Fruit fly (Drosophila melanogaster) whole organism, embryonic: ENCODE results near the gene CG7191.
A peak's percentile ranks its signal among the peaks of the same experiment; 100 is the strongest.

ENCODE experiments used
- CG10267 ChIP-seq: fragments of 200-800 bp; sonication (Bioruptor generic); optimal IDR thresholded peaks from 2 replicates; lab custom pipeline; 2018; ENCODE audit warnings: missing biosample characterization, mild to moderate bottlenecking, missing genetic modification characterization, moderate library complexity
- CG12155 ChIP-seq: fragments of 200-800 bp; sonication (Bioruptor generic); optimal IDR thresholded peaks from 3 replicates; lab custom pipeline; 2016; ENCODE audit warnings: missing biosample characterization, missing genetic modification characterization
- CG12236 ChIP-seq: fragments of 200-800 bp; sonication (Bioruptor generic); optimal IDR thresholded peaks from 2 replicates; lab custom pipeline; 2016; ENCODE audit warnings: missing biosample characterization, missing genetic modification characterization
- CG13296 ChIP-seq: fragments of 200-800 bp; sonication (Bioruptor generic); optimal IDR thresholded peaks from 3 replicates; lab custom pipeline; 2018; ENCODE audit warnings: missing biosample characterization, mild to moderate bottlenecking, missing genetic modification characterization
- CG13424 ChIP-seq: fragments of 200-800 bp; sonication (Bioruptor generic); optimal IDR thresholded peaks from 2 replicates; lab custom pipeline; 2019; ENCODE audit warnings: missing biosample characterization, mild to moderate bottlenecking, missing genetic modification characterization, moderate library complexity
- CG14860 ChIP-seq: fragments of 200-800 bp; sonication (Bioruptor generic); IDR thresholded peaks from 3 replicates; pipeline ENCODE4 v1.3.6; 2022; ENCODE audit warnings: missing biosample characterization, missing genetic modification characterization; ENCODE audit not compliant: partially characterized antibody
- CG15479 ChIP-seq: fragments of 200-800 bp; sonication (Bioruptor generic); optimal IDR thresholded peaks from 3 replicates; lab custom pipeline; 2019; ENCODE audit warnings: missing biosample characterization, mild to moderate bottlenecking, missing genetic modification characterization, moderate library complexity
- CG1603 ChIP-seq: fragments of 200-800 bp; sonication (Bioruptor generic); optimal IDR thresholded peaks from 2 replicates; lab custom pipeline; 2019; ENCODE audit warnings: missing biosample characterization, mild to moderate bottlenecking, missing genetic modification characterization, moderate library complexity
- CG1832 ChIP-seq: fragments of 200-800 bp; sonication (Bioruptor generic); optimal IDR thresholded peaks from 2 replicates; lab custom pipeline; 2017; ENCODE audit warnings: missing biosample characterization, mild to moderate bottlenecking, missing genetic modification characterization, inconsistent platforms
- CG2120 ChIP-seq: fragments of 200-800 bp; sonication (Bioruptor generic); optimal IDR thresholded peaks from 3 replicates; lab custom pipeline; 2016; ENCODE audit warnings: missing biosample characterization, missing genetic modification characterization
- CG3847 ChIP-seq: fragments of 200-800 bp; sonication (Bioruptor generic); IDR thresholded peaks from 2 replicates; pipeline ENCODE4 v1.3.6; 2022; ENCODE audit warnings: missing biosample characterization, missing genetic modification characterization
- CG4424 ChIP-seq: fragments of 200-800 bp; sonication (Bioruptor generic); optimal IDR thresholded peaks from 3 replicates; lab custom pipeline; 2016; ENCODE audit warnings: missing biosample characterization, missing genetic modification characterization
- CG4854 ChIP-seq: fragments of 200-800 bp; sonication (Bioruptor generic); optimal IDR thresholded peaks from 2 replicates; lab custom pipeline; 2016; ENCODE audit warnings: missing biosample characterization, missing genetic modification characterization, inconsistent platforms
- CG6272 ChIP-seq: fragments of 200-800 bp; sonication (Bioruptor generic); IDR thresholded peaks from 2 replicates; pipeline ENCODE4 v1.3.6; 2022; ENCODE audit warnings: missing biosample characterization, missing genetic modification characterization
- CG6791 ChIP-seq: fragments of 200-800 bp; sonication (Bioruptor generic); IDR thresholded peaks from 3 replicates; pipeline ENCODE4 v1.3.6; 2022; ENCODE audit warnings: missing biosample characterization, missing genetic modification characterization; ENCODE audit not compliant: partially characterized antibody
- CG6813 ChIP-seq: fragments of 200-800 bp; sonication (Bioruptor generic); optimal IDR thresholded peaks from 2 replicates; lab custom pipeline; 2017; ENCODE audit warnings: missing biosample characterization, missing genetic modification characterization, mild to moderate bottlenecking, moderate library complexity, missing genetic modification reagents
- CG7372 ChIP-seq: fragments of 200-800 bp; sonication (Bioruptor generic); IDR thresholded peaks from 2 replicates; pipeline ENCODE4 v1.3.6; 2022; ENCODE audit warnings: missing biosample characterization, missing genetic modification characterization
- CG7987 ChIP-seq: fragments of 200-800 bp; sonication (Bioruptor generic); optimal IDR thresholded peaks from 2 replicates; lab custom pipeline; 2018; ENCODE audit warnings: missing biosample characterization, mild to moderate bottlenecking, missing genetic modification characterization, moderate library complexity
- CG8290 ChIP-seq, 3 experiments: fragments of 200-800 bp; sonication (Bioruptor generic); optimal IDR thresholded peaks; 2 replicates each; lab custom pipeline; 2016 to 2019; ENCODE audit warnings: missing biosample characterization in 3 of 3, missing genetic modification characterization in 3 of 3, mild to moderate bottlenecking in 2 of 3, moderate library complexity in 1 of 3
- CHES-1-like ChIP-seq: fragments of 200-800 bp; sonication (Bioruptor generic); optimal IDR thresholded peaks from 2 replicates; lab custom pipeline; 2016; ENCODE audit warnings: missing biosample characterization, missing genetic modification characterization
- Deaf1 ChIP-seq: fragments of 200-800 bp; optimal IDR thresholded peaks from 3 replicates; lab custom pipeline; 2019; ENCODE audit warnings: missing biosample characterization, mild to moderate bottlenecking, missing genetic modification characterization, moderate library complexity
- Dek ChIP-seq: fragments of 200-800 bp; sonication (Bioruptor generic); optimal IDR thresholded peaks from 3 replicates; lab custom pipeline; 2019; ENCODE audit warnings: missing biosample characterization, mild to moderate bottlenecking, missing genetic modification characterization, moderate library complexity
- Dip2 ChIP-seq: fragments of 200-800 bp; sonication (Bioruptor generic); IDR thresholded peaks from 2 replicates; pipeline ENCODE4 v1.3.6; 2022; ENCODE audit warnings: missing biosample characterization, missing genetic modification characterization
- E2f1 ChIP-seq: fragments of 200-800 bp; sonication (Bioruptor generic); IDR thresholded peaks from 2 replicates; pipeline ENCODE4 v1.3.6; 2022; ENCODE audit warnings: missing biosample characterization, missing genetic modification characterization
- ERR ChIP-seq: fragments of 200-800 bp; sonication (Bioruptor generic); optimal IDR thresholded peaks from 2 replicates; lab custom pipeline; 2016; ENCODE audit warnings: missing biosample characterization, missing genetic modification characterization
- Gsc ChIP-seq: fragments of 200-800 bp; sonication (Bioruptor generic); IDR thresholded peaks from 2 replicates; pipeline ENCODE4 v1.3.6; 2022; ENCODE audit warnings: missing biosample characterization, missing genetic modification characterization
- HHEX ChIP-seq: fragments of 200-800 bp; sonication (Bioruptor generic); optimal IDR thresholded peaks from 3 replicates; lab custom pipeline; 2017; ENCODE audit warnings: missing biosample characterization, mild to moderate bottlenecking, missing genetic modification characterization, missing genetic modification reagents
- NC2α ChIP-seq: fragments of 200-800 bp; sonication (Bioruptor generic); optimal IDR thresholded peaks from 2 replicates; lab custom pipeline; 2016; ENCODE audit warnings: missing biosample characterization, missing genetic modification characterization
- Opbp ChIP-seq: fragments of 200-800 bp; sonication (Bioruptor generic); IDR thresholded peaks from 3 replicates; pipeline ENCODE4 v1.3.6; 2022; ENCODE audit warnings: missing biosample characterization, missing genetic modification characterization; ENCODE audit not compliant: partially characterized antibody
- Rfx ChIP-seq: fragments of 200-800 bp; sonication (Bioruptor generic); IDR thresholded peaks from 2 replicates; pipeline ENCODE4 v1.3.6; 2022; ENCODE audit warnings: missing biosample characterization, missing genetic modification characterization
- Xbp1 ChIP-seq: fragments of 200-800 bp; sonication (Bioruptor generic); optimal IDR thresholded peaks from 3 replicates; lab custom pipeline; 2016; ENCODE audit warnings: missing biosample characterization, mild to moderate bottlenecking, missing genetic modification characterization
- Xrp1 ChIP-seq: fragments of 200-800 bp; sonication (Bioruptor generic); IDR thresholded peaks from 2 replicates; pipeline ENCODE4 v1.3.6; 2022; ENCODE audit warnings: missing biosample characterization, missing genetic modification characterization
- ac ChIP-seq: fragments of 200-800 bp; sonication (Bioruptor generic); optimal IDR thresholded peaks from 3 replicates; lab custom pipeline; 2017; ENCODE audit warnings: missing biosample characterization, mild to moderate bottlenecking, missing genetic modification characterization
- cad ChIP-seq: fragments of >200 bp; optimal IDR thresholded peaks from 2 replicates; lab custom pipeline; 2017; ENCODE audit warnings: missing biosample characterization, missing genetic modification characterization
- corto ChIP-seq: fragments of 200-800 bp; sonication (Bioruptor generic); optimal IDR thresholded peaks from 2 replicates; lab custom pipeline; 2016; ENCODE audit warnings: missing biosample characterization, mild to moderate bottlenecking, missing genetic modification characterization, moderate library complexity
- crol ChIP-seq: fragments of 200-800 bp; sonication (Bioruptor generic); IDR thresholded peaks from 2 replicates; pipeline ENCODE4 v1.3.6; 2022; ENCODE audit warnings: missing biosample characterization, missing genetic modification characterization
- da ChIP-seq: fragments of 200-800 bp; sonication (Bioruptor generic); optimal IDR thresholded peaks from 2 replicates; lab custom pipeline; 2016; ENCODE audit warnings: missing biosample characterization, missing genetic modification characterization
- dmrt11E ChIP-seq: fragments of 200-800 bp; sonication (Bioruptor generic); optimal IDR thresholded peaks from 3 replicates; lab custom pipeline; 2018; ENCODE audit warnings: missing biosample characterization, mild to moderate bottlenecking, missing genetic modification characterization, moderate library complexity
- en ChIP-seq: fragments of 200-800 bp; sonication (Bioruptor generic); optimal IDR thresholded peaks from 2 replicates; lab custom pipeline; 2016; ENCODE audit warnings: missing biosample characterization, missing genetic modification characterization
- fd3F ChIP-seq: fragments of 200-800 bp; sonication (Bioruptor generic); optimal IDR thresholded peaks from 2 replicates; lab custom pipeline; 2018; ENCODE audit warnings: missing biosample characterization, mild to moderate bottlenecking, missing genetic modification characterization, moderate library complexity
- gem ChIP-seq: fragments of 200-800 bp; sonication (Bioruptor generic); optimal IDR thresholded peaks from 2 replicates; lab custom pipeline; 2019; ENCODE audit warnings: missing biosample characterization, mild to moderate bottlenecking, missing genetic modification characterization, moderate library complexity
- gt ChIP-seq: fragments of 200-800 bp; sonication (Bioruptor generic); IDR thresholded peaks from 2 replicates; pipeline ENCODE4 v1.3.6; 2022; ENCODE audit warnings: missing biosample characterization, missing genetic modification characterization
- hth ChIP-seq: fragments of >200 bp; optimal IDR thresholded peaks from 2 replicates; lab custom pipeline; 2017; ENCODE audit warnings: inconsistent platforms
- jing ChIP-seq: fragments of 200-800 bp; sonication (Bioruptor generic); optimal IDR thresholded peaks from 2 replicates; lab custom pipeline; 2018; ENCODE audit warnings: missing biosample characterization, mild to moderate bottlenecking, missing genetic modification characterization
- lab ChIP-seq: fragments of 200-800 bp; sonication (Bioruptor generic); optimal IDR thresholded peaks from 3 replicates; lab custom pipeline; 2017; ENCODE audit warnings: missing biosample characterization, missing genetic modification characterization, mild to moderate bottlenecking, moderate library complexity, missing genetic modification reagents
- mld ChIP-seq: fragments of 200-800 bp; sonication (Bioruptor generic); IDR thresholded peaks from 3 replicates; pipeline ENCODE4 v1.3.6; 2022; ENCODE audit warnings: missing biosample characterization, missing genetic modification characterization; ENCODE audit not compliant: partially characterized antibody
- pho ChIP-seq: fragments of 200-800 bp; sonication (Bioruptor generic); optimal IDR thresholded peaks from 2 replicates; lab custom pipeline; 2016; ENCODE audit warnings: missing biosample characterization, missing genetic modification characterization
- tna ChIP-seq: fragments of 200-800 bp; sonication (Bioruptor generic); IDR thresholded peaks from 2 replicates; pipeline ENCODE4 v1.3.6; 2022; ENCODE audit warnings: missing biosample characterization, missing genetic modification characterization; ENCODE audit not compliant: partially characterized antibody
- tx ChIP-seq: fragments of 200-800 bp; sonication (Bioruptor generic); optimal IDR thresholded peaks from 2 replicates; lab custom pipeline; 2016; ENCODE audit warnings: missing biosample characterization, missing genetic modification characterization

CG7191 gene

DNA sequence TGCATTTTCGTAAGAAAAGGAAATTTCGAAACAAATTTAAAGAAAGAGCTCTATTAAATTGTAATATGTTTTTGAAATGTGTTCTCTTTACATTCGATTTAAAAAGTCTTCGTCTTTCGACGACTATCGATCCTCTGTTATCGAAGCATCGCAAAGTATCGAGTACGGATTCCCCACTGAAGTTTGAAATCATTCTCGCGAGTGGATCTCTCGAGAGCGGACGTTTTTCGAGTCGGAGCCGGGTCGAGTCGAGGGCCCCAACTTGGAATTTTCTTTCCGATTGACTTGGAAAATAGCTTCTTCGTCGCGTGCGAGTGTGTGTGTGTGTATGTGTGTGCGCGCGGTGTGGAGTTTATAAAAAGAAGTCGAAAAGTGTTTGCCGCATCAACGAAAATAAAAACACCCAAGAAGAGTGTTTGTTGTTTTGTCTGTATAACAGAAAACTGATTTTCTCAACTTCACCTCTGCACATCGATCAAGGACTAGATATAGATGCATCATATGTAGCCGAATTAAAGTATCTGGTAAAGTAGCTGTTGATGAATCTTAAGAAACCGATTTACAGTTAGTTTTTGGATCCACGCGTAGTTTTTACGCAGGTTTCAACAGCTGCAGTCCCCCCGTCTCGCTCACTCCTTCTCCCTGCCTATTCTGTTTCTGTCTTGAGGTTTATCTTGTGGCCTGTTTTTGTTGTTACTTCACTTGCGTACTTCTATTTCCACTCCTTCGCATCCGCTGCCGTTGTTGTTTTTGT is 44.0 kb downstream of the CG7191 start, which contains the start of gene LanB1 (continued):
- no peak for TF ChIP-seq Xbp1 (GFP tag; lab: Kevin White, UChicago)
- TF ChIP-seq Dek (tag; lab: Kevin White, UChicago), result no peak
- TF ChIP-seq Deaf1 (tag; lab: Kevin White, UChicago), result peak; percentile 28
- no peak for TF ChIP-seq Gsc (GFP tag; lab: Robert Waterston, UW)
- TF ChIP-seq CG14860 (GFP tag; lab: Robert Waterston, UW), result no peak; the same call in 2 of the 3 replicates
- no peak for TF ChIP-seq dmrt11E (tag; lab: Kevin White, UChicago)
- TF ChIP-seq CG13424 (tag; lab: Kevin White, UChicago), result no peak
- TF ChIP-seq ERR (GFP tag; lab: Kevin White, UChicago), result no peak
- peak; percentile 55; the same call in 1 of the 2 replicates for TF ChIP-seq tna (GFP tag; lab: Robert Waterston, UW)
- TF ChIP-seq lab (GFP tag; lab: Kevin White, UChicago), result peak; percentile 12
- TF ChIP-seq CG4424, result no peak
- TF ChIP-seq pho (GFP tag; lab: Kevin White, UChicago), result no peak
- TF ChIP-seq CG4854 (GFP tag; lab: Kevin White, UChicago), result no peak
- no peak for TF ChIP-seq cad
- TF ChIP-seq NC2α, result no peak
- no peak for TF ChIP-seq CG3847 (GFP tag; lab: Robert Waterston, UW)
- no peak for TF ChIP-seq gt (GFP tag; lab: Robert Waterston, UW)
- no peak for TF ChIP-seq CG7372 (GFP tag; lab: Robert Waterston, UW)
- no peak for TF ChIP-seq HHEX (GFP tag; lab: Kevin White, UChicago)
- no peak; the same call in 2 of the 3 replicates for TF ChIP-seq mld
- no peak for TF ChIP-seq CG10267 (tag; lab: Kevin White, UChicago)
- TF ChIP-seq tx (GFP tag; lab: Kevin White, UChicago), result no peak
- TF ChIP-seq CG13296, result no peak
- TF ChIP-seq fd3F (GFP tag; lab: Kevin White, UChicago), result no peak
- TF ChIP-seq Rfx (GFP tag; lab: Robert Waterston, UW), result peak; percentile 32; the same call in 1 of the 2 replicates
- TF ChIP-seq Xrp1 (GFP tag; lab: Robert Waterston, UW), result no peak
- no peak for TF ChIP-seq CG12155 (GFP tag; lab: Kevin White, UChicago)
- TF ChIP-seq CG1603, result peak; percentile 36
- peak; percentile 36 for TF ChIP-seq CG7987 (GFP tag; lab: Kevin White, UChicago)
- TF ChIP-seq crol, result 0 out of 2 replicates have a peak, but pooled peaks have one; percentile 50
- peak; percentile 30 for TF ChIP-seq ac (GFP tag; lab: Kevin White, UChicago)
- no peak for TF ChIP-seq en (GFP tag; lab: Kevin White, UChicago)
- TF ChIP-seq CG2120 (GFP tag; lab: Kevin White, UChicago), result no peak
- TF ChIP-seq corto (GFP tag; lab: Kevin White, UChicago), result no peak
- TF ChIP-seq gem (tag; lab: Kevin White, UChicago), result no peak
- no peak for TF ChIP-seq Dip2
- TF ChIP-seq CG6813 (GFP tag; lab: Kevin White, UChicago), result no peak
- TF ChIP-seq CHES-1-like (GFP tag; lab: Kevin White, UChicago), result peak; percentile 11
- no peak for TF ChIP-seq CG6272
- no peak for TF ChIP-seq CG12236 (GFP tag; lab: Kevin White, UChicago)
- TF ChIP-seq CG6791 (GFP tag; lab: Robert Waterston, UW), result peak; percentile 61; the same call in 2 of the 3 replicates
- no peak for TF ChIP-seq E2f1 (GFP tag; lab: Robert Waterston, UW)
- TF ChIP-seq CG15479, result peak; percentile 29
- no peak for TF ChIP-seq hth (lab: Kevin White, UChicago)
- peak; percentile 62 for TF ChIP-seq Opbp (GFP tag; lab: Robert Waterston, UW)
- no peak for TF ChIP-seq CG8290 (GFP tag; optimal IDR thresholded peaks at IDR 0.05; lab: Kevin White, UChicago)
- TF ChIP-seq CG8290 (tag; optimal IDR thresholded peaks at IDR 0.05; lab: Kevin White, UChicago), result peak in 1 of 2 experiments; percentile 57
- TF ChIP-seq jing (GFP tag; lab: Kevin White, UChicago), result no peak
- TF ChIP-seq CG1832 (GFP tag; lab: Kevin White, UChicago), result peak; percentile 55
- TF ChIP-seq da (GFP tag; lab: Kevin White, UChicago), result peak; percentile 13
